Worm (Caenorhabditis elegans) whole organism, late embryonic: ENCODE results near the gene srd-8.

Source experiments
- ama-1 ChIP-seq: fragments of 150-350 bp; optimal IDR thresholded peaks from 2 replicates; lab custom pipeline; 2014
- ceh-22 ChIP-seq: sonication (generic microtip); optimal IDR thresholded peaks from 2 replicates; lab custom pipeline; 2017; ENCODE audit warnings: missing biosample characterization, missing genetic modification characterization
- ets-4 ChIP-seq: sonication (generic microtip); optimal IDR thresholded peaks from 2 replicates; lab custom pipeline; 2016; ENCODE audit warnings: missing genetic modification characterization, missing compliant biosample characterization
- fkh-10 ChIP-seq: fragments of 150-350 bp; optimal IDR thresholded peaks from 2 replicates; lab custom pipeline; 2014; ENCODE audit warnings: missing biosample characterization, missing genetic modification reagents, missing genetic modification characterization
- lin-11 ChIP-seq: fragments of 200-800 bp; sonication (Bioruptor generic); optimal IDR thresholded peaks from 2 replicates; lab custom pipeline; 2018; ENCODE audit warnings: mild to moderate bottlenecking, missing genetic modification characterization, missing compliant biosample characterization
- nfya-1 ChIP-seq: sonication (generic microtip); optimal IDR thresholded peaks from 2 replicates; lab custom pipeline; 2017; ENCODE audit warnings: missing genetic modification characterization, mild to moderate bottlenecking, missing compliant biosample characterization, antibody characterized with exemption, moderate library complexity
- nhr-232 ChIP-seq: sonication (generic microtip); optimal IDR thresholded peaks from 2 replicates; lab custom pipeline; 2016; ENCODE audit warnings: missing genetic modification characterization, missing compliant biosample characterization

- TF ChIP-seq ama-1 (lab: Kevin White, UChicago) (no peak), nfya-1 (tag; lab: Kevin White, UChicago) (no peak), ceh-22 (tag; lab: Kevin White, UChicago) (no peak), ets-4 (tag; lab: Kevin White, UChicago) (no peak), lin-11 (tag; lab: Kevin White, UChicago) (no peak), fkh-10 (no peak), nhr-232 (tag; lab: Kevin White, UChicago) (no peak)
Measured at ce11 chrIV:5664375-5665004, 19.1 kb upstream of the srd-8 start, which contains the start of gene bec-1.
